Fruit fly (Drosophila melanogaster): Measurements from ENCODE around the gene Setd3.

The Setd3 gene

dm6 chrX:6982054-6982453, 13.5 kb upstream of the Setd3 start (continued):
- no peak for TF ChIP-seq CG13287 (GFP tag; IDR thresholded peaks at IDR 0.05; ENCODE audit: partially characterized antibody)
- TF ChIP-seq HLHmδ (GFP tag; optimal IDR thresholded peaks at IDR 0.05): no peak
- TF ChIP-seq CG13123 (GFP tag; optimal IDR thresholded peaks at IDR 0.05): no peak
- no peak for TF ChIP-seq CG14014 (GFP tag; IDR thresholded peaks at IDR 0.05)
- TF ChIP-seq mam (GFP tag; optimal IDR thresholded peaks at IDR 0.05): no peak
- TF ChIP-seq ssp (GFP tag; IDR thresholded peaks at IDR 0.05): no peak
- no peak for TF ChIP-seq tup (GFP tag; optimal IDR thresholded peaks at IDR 0.05)
- TF ChIP-seq NK7.1 (GFP tag; optimal IDR thresholded peaks at IDR 0.05): peak; percentile 28
- TF ChIP-seq Xrp1 (GFP tag; IDR thresholded peaks at IDR 0.05): peak; percentile 60
- no peak for TF ChIP-seq h (optimal IDR thresholded peaks at IDR 0.05)
- no peak for TF ChIP-seq CG9215 (GFP tag; IDR thresholded peaks at IDR 0.05)
- TF ChIP-seq BtbVII (GFP tag; optimal IDR thresholded peaks at IDR 0.05): no peak
- TF ChIP-seq CG4820 (GFP tag; optimal IDR thresholded peaks at IDR 0.05): no peak
- no peak for TF ChIP-seq klu (GFP tag; IDR thresholded peaks at IDR 0.05)
- TF ChIP-seq Nf-YB (GFP tag; optimal IDR thresholded peaks at IDR 0.05): peak; percentile 17
- TF ChIP-seq CG13775 (GFP tag; optimal IDR thresholded peaks at IDR 0.05): peak; percentile 24
- peak; percentile 17 for TF ChIP-seq CG33557 (GFP tag; optimal IDR thresholded peaks at IDR 0.05)
- TF ChIP-seq hth (optimal IDR thresholded peaks at IDR 0.05): no peak
- TF ChIP-seq Fer3 (tag; optimal IDR thresholded peaks at IDR 0.05): no peak
- TF ChIP-seq pita (GFP tag; optimal IDR thresholded peaks at IDR 0.05): no peak
- TF ChIP-seq corto (GFP tag; optimal IDR thresholded peaks at IDR 0.05): no peak
- TF ChIP-seq E2f2 (GFP tag; IDR thresholded peaks at IDR 0.05): no peak
- TF ChIP-seq chif (GFP tag; optimal IDR thresholded peaks at IDR 0.05): peak in 1 of 2 experiments; percentile 20
- TF ChIP-seq slp2 (GFP tag; optimal IDR thresholded peaks at IDR 0.05): no peak
- no peak for TF ChIP-seq Bdp1 (GFP tag; optimal IDR thresholded peaks at IDR 0.05)
- TF ChIP-seq Hr3 (GFP tag; optimal IDR thresholded peaks at IDR 0.05): peak; percentile 29
- no peak for TF ChIP-seq Poxn (GFP tag; IDR thresholded peaks at IDR 0.05)
- no peak for TF ChIP-seq CG8765 (GFP tag; IDR thresholded peaks at IDR 0.05)
- TF ChIP-seq ind (GFP tag; optimal IDR thresholded peaks at IDR 0.05): peak; percentile 15
- TF ChIP-seq PHDP (tag; optimal IDR thresholded peaks at IDR 0.05): peak; percentile 50
- TF ChIP-seq Spps (tag; optimal IDR thresholded peaks at IDR 0.05): peak; percentile 37
- TF ChIP-seq emc (GFP tag; optimal IDR thresholded peaks at IDR 0.05): no peak
- no peak for TF ChIP-seq MESR4 (GFP tag; optimal IDR thresholded peaks at IDR 0.05)
- no peak for TF ChIP-seq Ets97D (GFP tag; optimal IDR thresholded peaks at IDR 0.05)
- TF ChIP-seq unpg (GFP tag; optimal IDR thresholded peaks at IDR 0.05): peak; percentile 68
- TF ChIP-seq CG18476 (GFP tag; optimal IDR thresholded peaks at IDR 0.05): no peak
- TF ChIP-seq CG12659 (GFP tag; optimal IDR thresholded peaks at IDR 0.05): peak; percentile 16
- TF ChIP-seq CrebB (tag; optimal IDR thresholded peaks at IDR 0.05): no peak
- TF ChIP-seq CG2712 (tag; optimal IDR thresholded peaks at IDR 0.05): peak; percentile 64
- no peak for TF ChIP-seq CG12769 (tag; optimal IDR thresholded peaks at IDR 0.05)
- TF ChIP-seq az2 (GFP tag; optimal IDR thresholded peaks at IDR 0.05): no peak
- TF ChIP-seq ac (GFP tag; optimal IDR thresholded peaks at IDR 0.05): no peak
- TF ChIP-seq CG2202 (tag; optimal IDR thresholded peaks at IDR 0.05): no peak
- no peak for TF ChIP-seq sd (tag; optimal IDR thresholded peaks at IDR 0.05)
- TF ChIP-seq bab2 (GFP tag; optimal IDR thresholded peaks at IDR 0.05): no peak
- no peak for TF ChIP-seq Oaz (GFP tag; IDR thresholded peaks at IDR 0.05)
- peak; percentile 32 for TF ChIP-seq D19A (tag; optimal IDR thresholded peaks at IDR 0.05)
- no peak for TF ChIP-seq CG13624 (GFP tag; optimal IDR thresholded peaks at IDR 0.05)
- TF ChIP-seq Mrtf (GFP tag; IDR thresholded peaks at IDR 0.05): no peak
- TF ChIP-seq Myb (GFP tag; optimal IDR thresholded peaks at IDR 0.05): no peak
- TF ChIP-seq CG7372 (GFP tag; IDR thresholded peaks at IDR 0.05): no peak
- no peak for TF ChIP-seq CG1602 (GFP tag; optimal IDR thresholded peaks at IDR 0.05)
- TF ChIP-seq CG10267 (tag; optimal IDR thresholded peaks at IDR 0.05): peak; percentile 51
